Worm (Caenorhabditis elegans) whole organism, young adult: ENCODE data around the gene ccpp-6.

ENCODE experiments used
- F49E8.2 ChIP-seq: sonication (generic microtip); optimal IDR thresholded peaks from 3 replicates; lab custom pipeline; 2017; ENCODE audit warnings: missing genetic modification characterization, mild to moderate bottlenecking, missing compliant biosample characterization, antibody characterized with exemption, moderate library complexity; ENCODE audit not compliant: insufficient read depth
- F57A8.1 ChIP-seq: fragments of 200-800 bp; sonication (Bioruptor generic); optimal IDR thresholded peaks from 2 replicates; lab custom pipeline; 2018; ENCODE audit warnings: mild to moderate bottlenecking, missing genetic modification characterization, moderate library complexity, missing compliant biosample characterization
- ama-1 ChIP-seq, 3 experiments: fragments of 150-350 bp in 1 of 3; sonication (generic microtip) in 2 of 3; optimal IDR thresholded peaks; 2 replicates each; lab custom pipeline; 2014 to 2018; ENCODE audit warnings: missing biosample characterization in 2 of 3, missing genetic modification characterization in 2 of 3, missing genetic modification reagents in 2 of 3
- him-1 ChIP-seq: sonication (generic microtip); optimal IDR thresholded peaks from 2 replicates; lab custom pipeline; 2016; ENCODE audit warnings: missing genotype, missing genetic modification reagents, missing genetic modification characterization, missing compliant biosample characterization
- let-526 ChIP-seq: fragments of 200-800 bp; sonication (Bioruptor generic); IDR thresholded peaks from 2 replicates; pipeline ENCODE4 v1.3.6; 2022; ENCODE audit warnings: missing genetic modification reagents, missing genetic modification characterization, missing compliant biosample characterization
- snpc-4 ChIP-seq, 5 experiments: fragments of 150-350 bp in 1 of 5; sonication (generic microtip) in 4 of 5; optimal IDR thresholded peaks; 2 replicates each; lab custom pipeline; 2014 to 2018; ENCODE audit warnings: missing genetic modification characterization in 5 of 5, missing biosample characterization in 3 of 5, antibody characterized with exemption in 2 of 5, mild to moderate bottlenecking in 2 of 5, missing compliant biosample characterization in 2 of 5, missing genotype in 2 of 5, moderate library complexity in 2 of 5, missing genetic modification reagents in 1 of 5

DNA sequence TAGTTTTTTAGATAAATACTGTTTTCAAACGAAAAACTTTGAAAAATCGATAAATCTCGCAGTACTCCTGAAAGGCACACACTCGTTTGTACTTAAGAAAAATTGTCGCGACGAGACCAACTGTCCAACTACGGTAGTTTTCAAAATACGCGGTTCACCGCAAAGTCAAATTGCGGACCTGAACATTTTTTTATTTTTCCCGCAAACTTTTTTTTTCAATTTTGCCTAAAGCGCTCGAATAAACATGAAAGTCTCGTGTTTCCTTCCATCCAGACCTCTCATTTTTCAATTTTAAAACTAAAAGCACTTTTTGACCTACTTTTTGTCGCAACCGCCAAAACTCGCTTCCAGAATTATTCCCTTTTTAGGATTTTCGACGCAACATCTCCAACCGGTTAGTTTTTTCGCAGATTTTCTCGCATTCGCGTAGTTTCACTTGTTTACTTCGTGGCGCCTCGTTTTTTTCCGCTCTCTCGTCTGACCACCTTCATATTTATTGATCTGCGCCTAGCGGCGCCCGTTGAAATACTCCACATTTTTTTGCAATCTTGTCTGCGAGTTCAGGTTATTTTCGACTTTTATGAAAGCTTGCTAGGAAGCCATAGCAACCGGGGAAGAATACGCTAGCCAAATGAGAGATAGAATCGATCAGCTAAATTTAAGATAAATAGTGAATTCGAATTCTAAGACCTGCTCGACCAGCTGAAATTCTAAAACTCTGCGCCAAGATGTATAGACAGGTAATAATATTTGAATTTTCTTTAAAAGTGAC, 9.5 kb downstream of the ccpp-6 start, which contains the start of gene prdx-2:
- TF ChIP-seq let-526 (GFP tag; lab: Robert Waterston, UW): no peak
- TF ChIP-seq F49E8.2 (tag; lab: Kevin White, UChicago): peak; percentile 16
- TF ChIP-seq ama-1 (optimal IDR thresholded peaks at IDR 0.05; lab: Kevin White, UChicago): no peak
- no peak for TF ChIP-seq ama-1 (GFP tag; optimal IDR thresholded peaks at IDR 0.05; lab: Kevin White, UChicago)
- no peak for TF ChIP-seq snpc-4 (GFP tag; optimal IDR thresholded peaks at IDR 0.05; lab: Kevin White, UChicago)
- TF ChIP-seq snpc-4 (tag; optimal IDR thresholded peaks at IDR 0.05; lab: Kevin White, UChicago): no peak
- TF ChIP-seq F57A8.1: no peak
- peak; percentile 25 for TF ChIP-seq him-1 (tag; lab: Kevin White, UChicago)
